Fruit fly (Drosophila melanogaster) whole organism, larva: ENCODE results near the gene Rpt3R.

Experiments
- noc ChIP-seq: fragments of 200-800 bp; sonication (Bioruptor generic); optimal IDR thresholded peaks from 3 replicates; lab custom pipeline; 2019; ENCODE audit warnings: missing biosample characterization, mild to moderate bottlenecking, missing genetic modification characterization, moderate library complexity

Rpt3R gene

DNA sequence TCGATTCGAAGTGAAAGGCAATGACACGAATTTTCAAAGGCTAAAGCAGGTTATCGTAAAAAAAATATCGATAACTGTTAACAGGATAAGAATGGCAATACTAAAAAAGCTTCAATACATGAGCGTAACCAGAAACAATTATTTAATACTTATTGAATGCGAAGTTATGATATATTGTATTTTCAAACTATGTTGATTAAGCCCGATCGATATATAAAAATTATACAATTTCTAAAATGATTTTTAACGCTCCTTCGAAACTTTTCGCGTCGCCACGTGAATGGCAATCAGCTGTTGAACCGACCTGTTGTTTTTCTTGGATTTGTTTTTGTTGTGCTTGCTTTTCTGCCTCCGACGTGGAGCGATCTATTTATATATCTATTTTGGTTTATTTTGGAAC is at the start of gene Rpt3R, which contains the start of gene Alg12:
Rpt3R (minus strand) TSS at position 324 of the 400 bp plus-strand sequence.
Alg12 (plus strand) TSS at position 305 of the 400 bp plus-strand sequence.
- no peak for TF ChIP-seq noc

DNA sequence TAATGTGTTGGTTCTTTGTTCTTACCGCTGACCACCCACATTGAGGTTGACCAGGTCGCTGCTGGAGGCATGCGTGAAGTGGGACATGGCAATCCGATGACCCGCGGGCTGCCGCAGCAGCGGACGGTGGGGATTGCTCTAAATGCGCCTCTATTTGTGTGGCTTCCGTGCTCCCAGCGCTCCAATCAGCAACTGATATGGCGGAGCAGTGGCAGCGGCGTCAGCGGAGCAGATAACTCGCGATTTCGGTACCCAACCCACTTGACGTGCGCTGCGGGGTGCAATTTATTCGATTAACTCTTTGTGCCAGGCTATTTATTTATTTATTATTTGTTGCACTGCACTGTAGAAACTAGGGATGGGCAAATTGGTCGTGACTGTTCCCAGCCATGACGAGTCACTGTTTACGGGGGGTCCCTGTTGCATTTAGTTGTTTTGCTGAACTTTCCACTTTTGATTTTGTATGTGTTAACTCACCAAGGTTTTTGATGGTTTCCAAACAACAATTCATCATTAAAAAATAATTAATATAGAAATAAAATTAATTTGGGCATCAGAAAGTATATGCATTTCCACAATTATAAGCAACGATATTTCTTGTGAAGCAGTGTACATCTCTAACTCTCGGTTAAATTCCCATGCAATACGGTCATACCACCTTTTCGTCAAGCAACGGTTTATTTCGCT is 44.5 kb upstream of the Rpt3R start, which contains the start of the genes CG9467 and CG8526:
CG9467 (minus strand) TSS at position 383 of the 687 bp plus-strand sequence.
CG8526 (plus strand) TSS at position 637 of the 687 bp plus-strand sequence.
- TF ChIP-seq noc: no peak

DNA sequence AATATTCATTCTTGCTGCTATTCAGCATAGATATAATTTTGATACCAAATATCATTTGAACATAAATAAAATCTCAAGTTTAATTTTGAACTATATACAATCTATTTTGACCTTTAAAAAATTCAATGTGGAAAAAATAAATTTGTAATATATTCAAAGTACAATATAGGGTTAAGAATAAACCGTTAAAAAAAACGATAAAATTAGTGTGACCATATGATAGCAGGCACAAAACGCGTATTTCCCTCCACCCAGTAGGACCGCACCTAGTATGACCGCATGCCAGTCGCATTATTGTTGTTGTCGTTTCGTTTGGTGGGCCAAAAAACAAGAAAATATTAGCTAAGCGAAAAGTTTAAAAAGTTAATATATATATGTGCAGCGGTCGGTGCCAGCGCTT is 36.7 kb upstream of the Rpt3R start, which contains the start of gene CG8516:
CG8516 (plus strand) TSS at position 278 of the 400 bp plus-strand sequence.
- no peak for TF ChIP-seq noc

DNA sequence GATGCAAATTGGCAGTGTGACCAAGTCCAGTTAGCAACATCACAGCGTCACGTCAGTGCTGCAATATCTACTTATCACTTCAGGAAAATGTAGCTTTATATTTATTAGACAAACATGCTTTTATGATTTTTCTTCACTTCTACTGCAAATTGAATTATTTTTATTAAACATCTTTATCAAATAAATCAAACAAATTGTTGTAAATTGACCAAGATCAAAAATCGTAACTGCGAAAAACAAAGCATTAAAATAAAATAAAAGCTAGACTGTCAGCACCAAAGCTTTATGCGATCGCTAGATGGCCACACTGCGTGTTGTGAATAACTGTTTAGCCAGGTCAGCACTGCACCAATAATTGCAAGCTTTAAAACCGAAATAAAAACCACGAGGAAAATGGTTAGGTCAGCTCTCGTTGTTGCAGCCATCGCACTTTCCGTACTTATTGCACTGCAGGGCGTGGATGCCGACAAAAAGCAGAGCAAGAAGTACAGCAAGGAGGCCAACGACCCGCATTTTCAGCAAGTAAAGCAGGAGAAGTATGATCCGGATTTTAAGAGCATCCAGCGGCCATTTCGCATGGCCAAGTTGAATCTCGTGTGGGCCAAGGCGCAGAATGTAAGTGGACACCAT is 35.0 kb upstream of the Rpt3R start, which contains the start of the genes CG12945 and CG8507:
CG12945 (minus strand) TSS at position 45 of the 630 bp plus-strand sequence.
CG8507 (plus strand) TSS at position 307 of the 630 bp plus-strand sequence.
- peak; percentile 50 for TF ChIP-seq noc

DNA sequence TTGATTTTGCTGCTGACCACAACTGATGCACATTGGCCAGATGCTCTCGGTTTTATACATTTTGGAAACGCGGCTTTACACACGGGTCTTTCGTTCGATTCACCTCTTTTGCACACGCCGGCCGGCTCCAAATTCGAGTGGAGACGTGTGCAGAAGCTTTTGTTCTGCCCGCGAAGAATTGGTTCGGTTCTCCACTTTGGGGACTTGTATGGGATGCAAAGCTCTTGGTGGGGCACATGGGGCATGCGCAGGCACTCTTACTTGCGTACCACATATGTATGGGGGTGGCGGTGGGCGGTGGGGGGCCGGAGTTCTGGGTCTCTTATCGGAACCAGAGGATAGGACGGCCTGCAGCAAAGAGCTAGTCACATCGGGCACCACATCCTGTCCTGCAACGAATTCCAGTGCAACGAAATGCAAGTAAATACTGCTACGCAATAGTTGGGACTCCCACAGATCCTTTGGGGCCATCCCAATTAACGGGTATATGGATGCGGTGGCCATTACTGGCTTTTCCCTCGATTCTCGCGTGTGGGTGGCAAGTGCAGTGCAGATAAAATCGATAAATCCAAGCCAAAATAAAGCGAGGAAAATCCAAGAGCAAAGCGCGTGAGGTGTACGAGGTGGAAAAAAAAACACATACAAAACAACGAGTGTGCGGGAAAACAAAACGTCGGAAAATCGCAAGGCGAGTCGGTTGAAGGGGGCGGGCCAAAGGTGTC is 28.2 kb upstream of the Rpt3R start, which contains the start of the genes MtnA and CG8500:
MtnA (minus strand) TSS at position 30 of the 722 bp plus-strand sequence.
CG8500 (plus strand) TSS at position 313 of the 722 bp plus-strand sequence.
- TF ChIP-seq noc: no peak

DNA sequence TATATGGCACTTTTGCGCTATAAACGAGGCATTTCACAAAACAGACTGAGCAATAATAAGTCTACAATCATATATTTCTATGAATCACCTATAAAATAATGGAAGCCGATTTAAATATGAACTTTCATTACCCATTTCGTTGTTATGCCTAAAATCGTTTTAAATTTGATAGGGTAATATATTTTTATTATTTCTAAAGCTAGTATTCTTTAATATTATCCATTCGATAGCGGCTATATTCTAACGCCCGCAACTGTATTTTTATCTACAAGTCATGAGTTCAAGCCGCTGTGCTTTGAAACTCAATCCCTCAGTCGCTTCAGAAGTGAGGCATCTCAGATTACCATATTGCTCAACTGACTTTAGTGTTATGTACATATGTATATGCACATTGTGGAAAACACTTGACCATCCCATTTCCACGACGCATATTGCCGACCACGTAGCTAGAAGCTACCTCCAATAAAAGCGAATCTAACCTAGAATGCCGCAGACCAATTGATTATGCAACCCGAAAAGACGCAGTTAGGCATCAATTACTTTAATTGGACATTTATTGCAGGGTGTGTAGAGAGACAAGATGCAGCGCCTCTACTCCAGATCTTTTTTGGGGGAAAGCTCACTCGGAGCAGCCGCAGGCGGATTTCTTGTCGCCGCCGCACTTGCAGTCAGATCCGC is 27.1 kb upstream of the Rpt3R start:
- no peak for TF ChIP-seq noc

DNA sequence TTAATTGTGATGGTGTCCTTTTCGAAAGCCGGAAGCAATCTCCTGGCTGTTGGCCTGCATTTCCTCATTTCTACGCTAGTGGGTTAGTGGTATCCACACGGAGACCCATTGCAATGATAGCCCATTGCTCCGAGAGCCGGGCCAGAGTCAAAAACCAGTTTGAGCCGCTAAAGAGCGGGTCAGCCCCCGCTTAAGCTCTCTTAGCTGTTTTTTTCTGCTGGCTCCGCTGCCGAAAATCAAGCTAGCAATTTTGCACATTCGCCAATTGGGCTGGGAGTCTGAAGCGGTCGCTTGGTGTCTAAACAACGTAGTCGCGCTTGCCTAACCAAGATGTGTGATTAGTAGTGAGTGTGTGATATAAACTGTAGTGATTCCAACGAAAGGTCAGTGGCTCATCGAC is 23.5 kb upstream of the Rpt3R start, which contains the start of gene CG12947:
CG12947 (plus strand) TSS at position 301 of the 400 bp plus-strand sequence.
- TF ChIP-seq noc: no peak

DNA sequence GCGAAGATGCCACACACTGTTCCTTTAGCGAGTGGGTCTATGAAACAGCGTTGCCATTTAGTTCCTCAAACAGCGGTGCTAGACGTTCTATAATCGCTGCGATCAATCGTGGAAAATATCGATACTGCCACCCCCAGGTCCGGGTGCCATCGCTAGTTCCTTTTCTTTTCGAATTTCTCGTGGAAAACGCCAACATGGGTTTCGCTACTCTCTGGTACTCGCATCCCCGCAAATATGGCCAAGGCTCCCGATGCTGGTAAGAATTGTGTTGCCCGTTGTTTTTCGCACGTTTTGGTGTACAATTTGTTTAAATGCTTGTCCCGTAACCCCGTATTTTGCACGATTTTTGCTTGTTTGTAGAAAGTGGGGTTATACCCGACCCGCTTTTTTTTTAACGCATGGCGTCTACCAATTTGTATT is 21.6 kb upstream of the Rpt3R start, which contains the start of gene RpS29:
RpS29 (plus strand) TSS at position 102 of the 420 bp plus-strand sequence.
- peak; percentile 73 for TF ChIP-seq noc

DNA sequence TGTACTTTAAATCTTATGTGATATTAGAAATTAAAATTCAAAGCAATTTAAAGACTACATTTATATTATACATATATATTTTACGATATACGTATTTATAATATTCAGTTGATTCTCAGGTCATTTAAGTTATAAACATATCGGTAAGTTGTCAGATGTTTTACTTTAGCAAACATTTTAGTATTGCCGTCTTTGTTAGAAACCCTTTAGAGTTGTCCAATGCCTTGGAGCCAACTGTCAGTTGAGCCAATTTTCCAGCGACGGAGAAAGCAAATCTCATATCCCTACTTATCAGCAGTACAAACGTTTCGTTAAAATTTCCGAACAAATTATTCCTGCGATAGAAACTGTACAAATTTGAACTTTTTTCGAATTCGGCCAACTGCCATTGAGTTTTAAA is 18.5 kb upstream of the Rpt3R start, which contains the start of gene topi:
topi (plus strand) TSS at position 301 of the 400 bp plus-strand sequence.
- no peak for TF ChIP-seq noc

DNA sequence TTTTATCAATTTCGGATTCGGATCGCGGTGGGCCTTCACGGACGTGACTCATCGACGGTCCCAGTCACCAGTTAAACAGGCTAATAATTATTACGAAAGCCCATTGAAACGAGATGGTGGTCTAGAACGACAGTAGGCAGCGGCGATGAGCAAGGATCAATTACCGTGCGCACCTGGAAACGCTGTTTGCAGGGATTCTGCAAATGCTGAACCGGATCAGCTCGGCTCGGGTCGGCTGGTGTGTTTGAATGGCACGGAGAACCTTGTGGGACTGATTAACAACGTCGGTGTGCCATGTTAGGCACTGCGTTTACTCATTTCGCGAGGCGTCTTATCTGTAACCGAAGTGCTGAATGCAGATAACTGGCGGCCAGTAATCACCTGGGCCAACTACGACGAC is 17.8 kb upstream of the Rpt3R start, which contains the start of gene Whamy:
Whamy (minus strand) TSS at position 273 of the 400 bp plus-strand sequence.
- peak; percentile 73 for TF ChIP-seq noc

DNA sequence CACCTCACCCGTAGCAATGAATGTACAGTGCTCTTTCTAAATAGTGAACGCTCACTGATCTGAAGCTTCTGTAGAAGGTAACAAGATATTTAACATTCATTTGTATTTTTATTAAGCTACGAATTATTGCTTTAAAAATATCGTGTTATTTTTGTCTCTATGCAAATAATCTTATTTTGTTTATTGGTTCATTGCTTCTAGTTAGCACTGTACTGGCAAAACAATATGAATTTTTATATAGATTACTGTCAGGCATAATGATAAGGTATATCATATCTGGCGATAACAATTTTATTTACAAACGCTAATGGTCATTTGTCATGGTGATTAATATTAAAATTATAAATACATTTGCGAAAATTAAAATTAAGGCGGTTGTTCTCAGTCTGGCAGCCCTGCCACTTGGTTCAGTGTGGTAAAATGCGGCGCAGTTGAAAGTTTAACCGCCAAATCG is 15.2 kb upstream of the Rpt3R start, which contains the start of gene CG9471:
CG9471 (minus strand) TSS at position 24 of the 454 bp plus-strand sequence.
- peak; percentile 97 for TF ChIP-seq noc

DNA sequence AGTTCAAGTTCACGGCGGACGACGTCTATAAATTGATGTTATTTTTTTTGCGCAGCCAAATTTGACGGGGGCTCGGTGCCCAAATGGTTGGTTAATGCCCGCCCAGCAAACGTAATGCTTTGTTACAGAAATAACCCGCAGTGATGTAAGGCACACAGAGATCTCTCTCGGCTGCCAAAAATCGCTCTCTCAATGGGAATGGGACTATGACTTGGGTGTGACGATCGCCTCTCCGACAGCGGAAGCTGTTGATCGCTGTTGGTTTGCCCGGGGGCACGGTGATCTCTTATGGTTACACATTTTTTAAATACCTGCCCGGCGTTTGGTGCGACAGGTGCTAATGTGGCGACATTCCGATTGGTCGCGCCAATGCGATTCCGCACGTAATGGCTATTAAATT is 13.8 kb upstream of the Rpt3R start:
- no peak for TF ChIP-seq noc

DNA sequence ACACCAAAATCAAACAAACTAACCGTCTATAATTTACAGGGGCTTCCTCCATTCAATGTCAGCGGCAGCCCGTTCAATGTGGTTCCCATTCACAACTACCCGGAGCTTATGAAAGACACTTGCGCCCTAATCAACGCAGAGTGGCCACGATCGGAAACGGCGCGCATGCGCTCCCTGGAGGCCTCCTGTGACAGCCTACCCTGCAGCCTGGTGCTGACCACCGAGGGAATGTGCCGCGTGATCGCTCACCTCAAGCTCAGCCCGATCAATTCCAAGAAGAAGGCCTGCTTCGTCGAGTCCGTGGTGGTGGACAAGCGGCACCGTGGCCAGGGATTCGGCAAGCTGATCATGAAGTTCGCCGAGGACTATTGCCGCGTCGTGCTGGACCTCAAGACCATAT is 12.6 kb upstream of the Rpt3R start, which contains the start of gene MED6:
MED6 (minus strand) TSS at position 101 of the 400 bp plus-strand sequence.
- no peak for TF ChIP-seq noc

DNA sequence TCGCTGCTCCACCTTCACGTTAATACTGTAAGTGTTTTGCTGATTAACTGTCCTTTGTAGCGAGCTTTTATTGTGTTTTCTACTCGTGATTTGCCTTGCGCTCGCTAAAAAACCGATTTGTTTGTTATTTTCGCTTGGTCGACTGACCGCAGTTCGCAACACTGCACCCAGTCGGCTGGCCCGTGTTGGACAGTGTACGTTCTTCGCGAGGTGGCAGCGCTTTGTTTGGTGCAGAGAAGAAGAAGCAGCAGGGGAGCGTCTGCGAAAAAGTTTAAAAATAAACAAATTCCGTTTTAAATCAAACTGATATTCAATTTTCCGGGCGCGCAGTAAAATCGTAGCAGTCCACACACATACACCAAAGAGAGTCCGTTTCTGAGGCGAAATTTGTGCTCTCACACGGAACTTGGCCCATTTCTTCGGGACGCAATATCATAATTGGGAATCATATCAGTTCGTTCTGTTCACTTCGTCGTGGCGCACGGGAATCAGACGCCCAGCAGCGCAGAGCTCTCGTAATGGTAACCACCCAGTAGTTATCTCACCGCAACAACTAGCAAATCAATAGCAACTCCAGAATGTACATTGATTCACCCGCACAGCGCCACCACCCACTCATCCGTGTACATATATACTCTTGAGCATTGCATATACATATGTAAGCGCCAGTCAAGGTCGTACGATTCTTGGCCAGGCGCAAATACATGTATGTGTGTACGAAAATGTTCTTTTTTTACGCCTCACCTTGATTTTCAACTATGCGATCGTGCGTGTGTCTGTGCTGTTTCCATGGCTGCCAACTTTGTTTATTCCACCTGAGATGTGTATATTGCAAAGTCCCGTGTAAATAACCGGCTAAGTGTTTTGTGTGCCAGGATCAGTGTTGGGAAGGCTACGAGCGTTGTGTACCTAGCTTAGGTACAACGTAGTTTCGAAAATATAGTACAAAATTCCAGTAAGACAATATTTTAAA is 11.6 kb upstream of the Rpt3R start, which contains the start of gene Naa80:
Naa80 (plus strand) TSS at position 215 of the 973 bp plus-strand sequence.
- peak; percentile 49 for TF ChIP-seq noc
